Worm (Caenorhabditis elegans) whole organism, young adult: Measurements from ENCODE around the gene dhs-19.

Experiments
- B0261.1 ChIP-seq: sonication (generic microtip); optimal IDR thresholded peaks from 2 replicates; lab custom pipeline; 2016; ENCODE audit warnings: mild to moderate bottlenecking, missing genetic modification characterization, moderate library complexity, missing compliant biosample characterization
- B0336.3 ChIP-seq: fragments of 200-800 bp; sonication (Bioruptor generic); IDR thresholded peaks from 2 replicates; pipeline ENCODE4 v1.3.6; 2022; ENCODE audit warnings: missing genetic modification characterization, missing compliant biosample characterization
- D2030.7 ChIP-seq: fragments of 200-800 bp; sonication (Bioruptor generic); IDR thresholded peaks from 2 replicates; pipeline ENCODE4 v1.3.6; 2022; ENCODE audit warnings: missing genetic modification reagents, missing genetic modification characterization, missing compliant biosample characterization
- F22D6.2 ChIP-seq: sonication (generic microtip); optimal IDR thresholded peaks from 2 replicates; lab custom pipeline; 2016; ENCODE audit warnings: mild to moderate bottlenecking, missing genetic modification characterization, missing compliant biosample characterization
- F33H1.4 ChIP-seq: fragments of 200-800 bp; sonication (Bioruptor generic); IDR thresholded peaks from 2 replicates; pipeline ENCODE4 v1.3.6; 2022; ENCODE audit warnings: missing genetic modification reagents, missing genetic modification characterization, missing compliant biosample characterization
- K11D2.4 ChIP-seq: fragments of 200-800 bp; sonication (Bioruptor generic); IDR thresholded peaks from 2 replicates; pipeline ENCODE4 v1.3.6; 2022; ENCODE audit warnings: missing genetic modification reagents, missing genetic modification characterization, missing compliant biosample characterization
- T26A5.8 ChIP-seq: sonication (generic microtip); optimal IDR thresholded peaks from 2 replicates; lab custom pipeline; 2016; ENCODE audit warnings: missing genetic modification characterization, missing compliant biosample characterization
- Y56A3A.18 ChIP-seq: fragments of 200-800 bp; sonication (Bioruptor generic); IDR thresholded peaks from 2 replicates; pipeline ENCODE4 v1.3.6; 2022; ENCODE audit warnings: missing genetic modification reagents, missing genetic modification characterization, missing compliant biosample characterization
- Y95B8A.8 ChIP-seq: fragments of 200-800 bp; sonication (Bioruptor generic); IDR thresholded peaks from 2 replicates; pipeline ENCODE4 v1.3.6; 2022; ENCODE audit warnings: missing genetic modification reagents, missing genetic modification characterization, missing compliant biosample characterization
- aptf-2 ChIP-seq: fragments of 200-800 bp; sonication (Bioruptor generic); conservative IDR thresholded peaks from 2 replicates; pipeline ENCODE4 v1.3.6; 2022; ENCODE audit warnings: missing genetic modification reagents, missing genetic modification characterization, missing compliant biosample characterization
- athp-1 ChIP-seq: sonication (generic microtip); optimal IDR thresholded peaks from 2 replicates; lab custom pipeline; 2017; ENCODE audit warnings: mild to moderate bottlenecking, missing genetic modification characterization, missing compliant biosample characterization
- attf-3 ChIP-seq: fragments of 200-800 bp; sonication (Bioruptor generic); conservative IDR thresholded peaks from 2 replicates; pipeline ENCODE4 v1.3.6; 2022; ENCODE audit warnings: missing genetic modification reagents, missing genetic modification characterization, missing compliant biosample characterization
- attf-5 ChIP-seq: fragments of 200-800 bp; sonication (Bioruptor generic); optimal IDR thresholded peaks from 2 replicates; lab custom pipeline; 2018; ENCODE audit warnings: mild to moderate bottlenecking, missing genetic modification characterization, missing compliant biosample characterization
- attf-6 ChIP-seq: fragments of 200-800 bp; sonication (Bioruptor generic); IDR thresholded peaks from 2 replicates; pipeline ENCODE4 v1.3.6; 2022; ENCODE audit warnings: missing genetic modification reagents, missing genetic modification characterization, missing compliant biosample characterization
- ceh-40 ChIP-seq: fragments of 200-800 bp; sonication (Bioruptor generic); IDR thresholded peaks from 2 replicates; pipeline ENCODE4 v1.3.6; 2022; ENCODE audit warnings: missing genetic modification characterization, missing compliant biosample characterization
- ceh-79 ChIP-seq: sonication (generic microtip); optimal IDR thresholded peaks from 2 replicates; lab custom pipeline; 2017; ENCODE audit warnings: mild to moderate bottlenecking, missing genetic modification characterization, missing compliant biosample characterization
- chd-7 ChIP-seq: sonication (generic microtip); optimal IDR thresholded peaks from 2 replicates; lab custom pipeline; 2016; ENCODE audit warnings: mild to moderate bottlenecking, missing genetic modification characterization, moderate library complexity, missing compliant biosample characterization
- dox-1 ChIP-seq: fragments of 200-800 bp; sonication (Bioruptor generic); IDR thresholded peaks from 2 replicates; pipeline ENCODE4 v1.3.6; 2022; ENCODE audit warnings: missing genetic modification reagents, missing genetic modification characterization, missing compliant biosample characterization
- dpl-1 ChIP-seq: fragments of 150-350 bp; optimal IDR thresholded peaks from 2 replicates; lab custom pipeline; 2014; ENCODE audit warnings: missing biosample characterization, missing genetic modification reagents, missing genetic modification characterization
- ekl-4 ChIP-seq: fragments of 200-800 bp; sonication (Bioruptor generic); IDR thresholded peaks from 2 replicates; pipeline ENCODE4 v1.3.6; 2022; ENCODE audit warnings: missing genetic modification reagents, missing genetic modification characterization, missing compliant biosample characterization
- fkh-3 ChIP-seq: sonication (generic microtip); optimal IDR thresholded peaks from 2 replicates; lab custom pipeline; 2016; ENCODE audit warnings: mild to moderate bottlenecking, missing genetic modification characterization, missing compliant biosample characterization
- him-1 ChIP-seq: sonication (generic microtip); optimal IDR thresholded peaks from 2 replicates; lab custom pipeline; 2016; ENCODE audit warnings: missing genotype, missing genetic modification reagents, missing genetic modification characterization, missing compliant biosample characterization
- hrde-1 ChIP-seq: sonication (generic microtip); optimal IDR thresholded peaks from 2 replicates; lab custom pipeline; 2016; ENCODE audit warnings: missing genetic modification characterization, mild to moderate bottlenecking, missing compliant biosample characterization, moderate library complexity, missing genotype, missing genetic modification reagents, borderline replicate concordance
- hsf-1 ChIP-seq: fragments of 200-800 bp; sonication (Bioruptor generic); IDR thresholded peaks from 2 replicates; pipeline ENCODE4 v1.3.6; 2022; ENCODE audit warnings: missing genetic modification reagents, missing genetic modification characterization, missing compliant biosample characterization
- lag-1 ChIP-seq: fragments of 200-800 bp; sonication (Bioruptor generic); IDR thresholded peaks from 2 replicates; pipeline ENCODE4 v1.3.6; 2022; ENCODE audit warnings: missing genetic modification reagents, missing genetic modification characterization, missing compliant biosample characterization
- let-526 ChIP-seq: fragments of 200-800 bp; sonication (Bioruptor generic); IDR thresholded peaks from 2 replicates; pipeline ENCODE4 v1.3.6; 2022; ENCODE audit warnings: missing genetic modification reagents, missing genetic modification characterization, missing compliant biosample characterization
- let-607 ChIP-seq, 2 experiments: fragments of 200-800 bp in 1 of 2; sonication (Bioruptor generic) in 1 of 2; sonication (generic microtip) in 1 of 2; optimal IDR thresholded peaks; 2 replicates each; lab custom pipeline; 2016 to 2018; ENCODE audit warnings: mild to moderate bottlenecking in 2 of 2, missing compliant biosample characterization in 2 of 2, missing genetic modification characterization in 2 of 2, moderate library complexity in 2 of 2, missing genotype in 1 of 2
- lin-54 ChIP-seq: fragments of 200-800 bp; sonication (Bioruptor generic); optimal IDR thresholded peaks from 2 replicates; lab custom pipeline; 2018; ENCODE audit warnings: mild to moderate bottlenecking, missing genetic modification characterization, missing compliant biosample characterization
- lir-1 ChIP-seq: fragments of 200-800 bp; sonication (Bioruptor generic); conservative IDR thresholded peaks from 2 replicates; pipeline ENCODE4 v1.3.6; 2022; ENCODE audit warnings: missing genetic modification reagents, missing genetic modification characterization, missing compliant biosample characterization
- madf-3 ChIP-seq: fragments of 200-800 bp; sonication (Bioruptor generic); IDR thresholded peaks from 2 replicates; pipeline ENCODE4 v1.3.6; 2022; ENCODE audit warnings: missing genetic modification reagents, missing genetic modification characterization, missing compliant biosample characterization
- madf-6 ChIP-seq: fragments of 200-800 bp; sonication (Bioruptor generic); IDR thresholded peaks from 2 replicates; pipeline ENCODE4 v1.3.6; 2022; ENCODE audit warnings: missing genetic modification reagents, missing genetic modification characterization, missing compliant biosample characterization
- madf-8 ChIP-seq: fragments of 200-800 bp; sonication (Bioruptor generic); conservative IDR thresholded peaks from 2 replicates; pipeline ENCODE4 v1.3.6; 2022; ENCODE audit warnings: missing genetic modification reagents, missing genetic modification characterization, missing compliant biosample characterization
- mcd-1 ChIP-seq: fragments of 200-800 bp; sonication (Bioruptor generic); IDR thresholded peaks from 2 replicates; pipeline ENCODE4 v1.3.6; 2022; ENCODE audit warnings: missing genetic modification reagents, missing genetic modification characterization, missing compliant biosample characterization
- mes-4 ChIP-seq: sonication (generic microtip); optimal IDR thresholded peaks from 2 replicates; lab custom pipeline; 2016; ENCODE audit warnings: missing genotype, missing genetic modification characterization, missing compliant biosample characterization
- nfya-1 ChIP-seq: sonication (generic microtip); optimal IDR thresholded peaks from 2 replicates; lab custom pipeline; 2017; ENCODE audit warnings: antibody characterized with exemption, missing compliant biosample characterization, missing genetic modification characterization, borderline replicate concordance; ENCODE audit not compliant: insufficient read depth
- pbrm-1 ChIP-seq: fragments of 200-800 bp; sonication (Bioruptor generic); IDR thresholded peaks from 2 replicates; pipeline ENCODE4 v1.3.6; 2022; ENCODE audit warnings: missing genetic modification reagents, missing genetic modification characterization, missing compliant biosample characterization
- rec-8 ChIP-seq, 2 experiments: sonication (generic microtip); optimal IDR thresholded peaks; 2 replicates each; lab custom pipeline; 2016; ENCODE audit warnings: mild to moderate bottlenecking in 2 of 2, missing genetic modification characterization in 2 of 2, missing genetic modification reagents in 2 of 2, missing genotype in 2 of 2, missing biosample characterization in 1 of 2, missing compliant biosample characterization in 1 of 2, moderate library complexity in 1 of 2
- repo-1 ChIP-seq: sonication (generic microtip); optimal IDR thresholded peaks from 2 replicates; lab custom pipeline; 2017; ENCODE audit warnings: mild to moderate bottlenecking, missing genetic modification characterization, missing compliant biosample characterization
- rpc-1 ChIP-seq, 2 experiments: fragments of 150-350 bp in 1 of 2; sonication (generic microtip) in 1 of 2; optimal IDR thresholded peaks; 2 replicates each; lab custom pipeline; 2014 to 2018; ENCODE audit warnings: missing biosample characterization in 1 of 2, missing genetic modification characterization in 1 of 2, missing genetic modification reagents in 1 of 2, missing genotype in 1 of 2
- sea-2 ChIP-seq: fragments of 200-800 bp; sonication (Bioruptor generic); IDR thresholded peaks from 2 replicates; pipeline ENCODE4 v1.3.6; 2022; ENCODE audit warnings: missing genetic modification characterization, missing compliant biosample characterization
- snpc-1.1 ChIP-seq: sonication (generic microtip); optimal IDR thresholded peaks from 2 replicates; lab custom pipeline; 2017; ENCODE audit warnings: missing genetic modification characterization, mild to moderate bottlenecking, missing compliant biosample characterization, antibody characterized with exemption, moderate library complexity, missing genotype, missing genetic modification reagents; ENCODE audit not compliant: insufficient read depth
- snpc-3.4 ChIP-seq: sonication (generic microtip); optimal IDR thresholded peaks from 2 replicates; lab custom pipeline; 2017; ENCODE audit warnings: missing genetic modification characterization, mild to moderate bottlenecking, missing compliant biosample characterization, antibody characterized with exemption, moderate library complexity, missing genotype, missing genetic modification reagents
- snpc-4 ChIP-seq, 5 experiments: fragments of 150-350 bp in 1 of 5; sonication (generic microtip) in 4 of 5; optimal IDR thresholded peaks; 2 replicates each; lab custom pipeline; 2014 to 2018; ENCODE audit warnings: missing genetic modification characterization in 5 of 5, missing biosample characterization in 3 of 5, antibody characterized with exemption in 2 of 5, mild to moderate bottlenecking in 2 of 5, missing compliant biosample characterization in 2 of 5, missing genotype in 2 of 5, moderate library complexity in 2 of 5, missing genetic modification reagents in 1 of 5
- tbp1 ChIP-seq: fragments of 200-800 bp; sonication (Bioruptor generic); optimal IDR thresholded peaks from 2 replicates; lab custom pipeline; 2018; ENCODE audit warnings: mild to moderate bottlenecking, missing genetic modification characterization, missing compliant biosample characterization
- tlf-1 ChIP-seq: fragments of 200-800 bp; sonication (Bioruptor generic); optimal IDR thresholded peaks from 2 replicates; lab custom pipeline; 2018; ENCODE audit warnings: mild to moderate bottlenecking, missing genetic modification characterization, missing compliant biosample characterization
- unc-62 ChIP-seq: fragments of 150-350 bp; optimal IDR thresholded peaks from 2 replicates; lab custom pipeline; 2014; ENCODE audit warnings: missing biosample characterization, missing genetic modification reagents, missing genetic modification characterization
- ztf-28 ChIP-seq: fragments of 200-800 bp; sonication (Bioruptor generic); IDR thresholded peaks from 2 replicates; pipeline ENCODE4 v1.3.6; 2022; ENCODE audit warnings: missing genetic modification reagents, missing genetic modification characterization, missing compliant biosample characterization

dhs-19 gene

DNA sequence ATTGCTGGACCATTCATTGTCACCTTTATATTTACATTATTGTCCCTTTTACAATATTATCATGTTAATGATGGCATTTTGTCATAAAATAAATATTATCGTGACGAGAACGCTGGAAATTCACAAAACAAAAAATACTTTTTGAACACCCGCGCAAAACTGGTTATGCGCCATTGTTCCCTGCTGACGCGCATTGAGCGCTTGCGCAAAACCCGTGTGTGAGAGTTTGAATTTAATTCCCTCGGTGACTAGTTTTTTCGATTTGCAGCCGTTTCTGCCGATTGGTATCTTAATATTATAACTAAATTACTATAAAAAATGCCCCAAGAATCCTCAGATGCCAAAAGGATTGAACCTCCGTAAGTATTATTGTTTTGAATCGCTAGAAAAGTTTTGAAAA lies 31.2 kb upstream of the dhs-19 start, which contains the start of gene pafo-1 (continued):
- TF ChIP-seq tlf-1 (GFP tag; lab: Kevin White, UChicago) (peak; percentile 76), F22D6.2 (tag; lab: Kevin White, UChicago) (peak; percentile 45), mcd-1 (peak; percentile 91), attf-5 (GFP tag; lab: Kevin White, UChicago) (peak; percentile 89), attf-6 (GFP tag; lab: Robert Waterston, UW) (peak; percentile 54; the same call in 1 of the 2 replicates), rpc-1 (optimal IDR thresholded peaks at IDR 0.05; lab: Kevin White, UChicago) (no peak), rpc-1 (tag; optimal IDR thresholded peaks at IDR 0.05; lab: Kevin White, UChicago) (no peak), lir-1 (GFP tag; lab: Robert Waterston, UW) (0 out of 2 replicates have a peak, but pooled peaks have one; percentile 42), rec-8 (tag; optimal IDR thresholded peaks at IDR 0.05; lab: Kevin White, UChicago) (no peak), dox-1 (GFP tag; lab: Robert Waterston, UW) (peak; percentile 95), K11D2.4 (GFP tag; lab: Robert Waterston, UW) (peak; percentile 84), repo-1 (tag; lab: Kevin White, UChicago) (peak; percentile 85), ztf-28 (GFP tag; lab: Robert Waterston, UW) (no peak), fkh-3 (tag; lab: Kevin White, UChicago) (no peak), hsf-1 (no peak), snpc-4 (GFP tag; optimal IDR thresholded peaks at IDR 0.05; lab: Kevin White, UChicago) (peak; percentile 41), snpc-4 (tag; optimal IDR thresholded peaks at IDR 0.05; lab: Kevin White, UChicago) (peak; percentile 40 to 85 (median 67)), B0261.1 (peak; percentile 14), madf-8 (GFP tag; lab: Robert Waterston, UW) (peak; percentile 61), lag-1 (no peak), nfya-1 (tag; lab: Kevin White, UChicago) (no peak), D2030.7 (GFP tag; lab: Robert Waterston, UW) (peak; percentile 85), Y95B8A.8 (peak; percentile 82), B0336.3 (GFP tag; lab: Robert Waterston, UW) (peak; percentile 92), mes-4 (tag; lab: Kevin White, UChicago) (no peak), Y56A3A.18 (peak; percentile 82; the same call in 1 of the 2 replicates), attf-3 (GFP tag; lab: Robert Waterston, UW) (peak; percentile 62; the same call in 1 of the 2 replicates), snpc-1.1 (peak; percentile 47), let-607 (tag; optimal IDR thresholded peaks at IDR 0.05; lab: Kevin White, UChicago) (peak in 1 of 2 experiments; percentile 16), ceh-79 (tag; lab: Kevin White, UChicago) (no peak), unc-62 (GFP tag; lab: Kevin White, UChicago) (no peak), chd-7 (tag; lab: Kevin White, UChicago) (peak; percentile 7), madf-3 (GFP tag; lab: Robert Waterston, UW) (peak; percentile 76; the same call in 1 of the 2 replicates), madf-6 (GFP tag; lab: Robert Waterston, UW) (peak; percentile 81), ekl-4 (GFP tag; lab: Robert Waterston, UW) (peak; percentile 78), sea-2 (no peak), him-1 (tag; lab: Kevin White, UChicago) (peak; percentile 56), dpl-1 (peak; percentile 95), T26A5.8 (no peak), tbp1 (GFP tag; lab: Kevin White, UChicago) (peak; percentile 66), let-526 (peak; percentile 64; the same call in 1 of the 2 replicates), hrde-1 (tag; lab: Kevin White, UChicago) (peak; percentile 57), athp-1 (tag; lab: Kevin White, UChicago) (peak; percentile 21), F33H1.4 (GFP tag; lab: Robert Waterston, UW) (peak; percentile 74), snpc-3.4 (tag; lab: Kevin White, UChicago) (peak; percentile 57), ceh-40 (GFP tag; lab: Robert Waterston, UW) (no peak), pbrm-1 (peak; percentile 91), aptf-2 (GFP tag; lab: Robert Waterston, UW) (no peak), lin-54 (GFP tag; lab: Kevin White, UChicago) (peak; percentile 100)
